Worm (Caenorhabditis elegans) whole organism, L4 larva: ENCODE measurements around the gene srh-22.

Experiments used
- R02D3.7 ChIP-seq: fragments of 150-350 bp; sonication (generic microtip); optimal IDR thresholded peaks from 3 replicates; lab custom pipeline; 2014; ENCODE audit warnings: missing biosample characterization, missing genetic modification characterization
- ceh-28 ChIP-seq: fragments of 150-350 bp; optimal IDR thresholded peaks from 2 replicates; lab custom pipeline; 2014; ENCODE audit warnings: missing biosample characterization, missing genetic modification reagents, missing genetic modification characterization
- cey-2 ChIP-seq: sonication (generic microtip); optimal IDR thresholded peaks from 3 replicates; lab custom pipeline; 2017; ENCODE audit warnings: missing genetic modification characterization, mild to moderate bottlenecking, missing compliant biosample characterization, antibody characterized with exemption, borderline replicate concordance; ENCODE audit not compliant: insufficient read depth
- mxl-3 ChIP-seq: fragments of 200-800 bp; sonication (Bioruptor generic); optimal IDR thresholded peaks from 2 replicates; lab custom pipeline; 2018; ENCODE audit warnings: mild to moderate bottlenecking, missing genetic modification characterization, missing compliant biosample characterization
- nhr-11 ChIP-seq: fragments of 150-350 bp; optimal IDR thresholded peaks from 2 replicates; lab custom pipeline; 2014; ENCODE audit warnings: missing biosample characterization, missing genetic modification characterization
- nhr-111 ChIP-seq: fragments of 200-800 bp; sonication (Bioruptor generic); optimal IDR thresholded peaks from 2 replicates; lab custom pipeline; 2018; ENCODE audit warnings: mild to moderate bottlenecking, missing genetic modification characterization, missing compliant biosample characterization

DNA sequence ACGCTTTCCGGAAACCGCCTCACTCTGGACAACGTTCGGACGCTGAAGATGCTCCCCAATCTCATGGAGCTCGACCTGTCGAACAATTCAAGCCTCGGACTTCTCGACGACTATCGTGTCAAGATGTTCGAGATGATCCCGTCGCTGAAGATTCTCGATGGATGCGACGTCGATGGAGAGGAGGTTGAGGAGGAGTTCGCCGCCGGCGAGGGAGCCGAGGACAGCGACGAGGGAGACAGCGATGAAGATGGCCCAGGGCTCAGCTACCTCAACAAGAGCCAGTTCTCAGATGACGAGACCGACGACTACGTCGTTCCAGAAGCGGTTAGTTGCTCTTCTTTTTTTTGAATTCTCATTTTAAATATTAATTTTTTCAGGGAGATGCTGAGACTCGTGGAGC is 31.3 kb upstream of the srh-22 start:
- TF ChIP-seq R02D3.7 (tag; lab: Kevin White, UChicago) (no peak), mxl-3 (GFP tag; lab: Kevin White, UChicago) (no peak), cey-2 (no peak), nhr-111 (GFP tag; lab: Kevin White, UChicago) (no peak), nhr-11 (tag; lab: Kevin White, UChicago) (no peak), ceh-28 (tag; lab: Kevin White, UChicago) (no peak)
